Worm (Caenorhabditis elegans) whole organism, mixed stage, embryonic: ENCODE data around the gene rdl-1.
A peak's percentile ranks its signal among the peaks of the same experiment; 100 is the strongest.

Source experiments
- M03D4.4 ChIP-seq: sonication (generic microtip); optimal IDR thresholded peaks from 2 replicates; lab custom pipeline; 2017; ENCODE audit warnings: mild to moderate bottlenecking, missing genetic modification characterization, missing compliant biosample characterization
- bed-3 ChIP-seq: fragments of 200-800 bp; sonication (Bioruptor generic); optimal IDR thresholded peaks from 3 replicates; lab custom pipeline; 2018; ENCODE audit warnings: mild to moderate bottlenecking, missing genetic modification characterization, moderate library complexity, missing compliant biosample characterization
- blmp-1 ChIP-seq: fragments of 150-350 bp; optimal IDR thresholded peaks from 2 replicates; lab custom pipeline; 2014; ENCODE audit warnings: missing biosample characterization, missing genetic modification characterization
- ceh-39 ChIP-seq: fragments of 150-350 bp; optimal IDR thresholded peaks from 2 replicates; lab custom pipeline; 2014; ENCODE audit warnings: missing biosample characterization, missing genetic modification characterization
- ceh-43 ChIP-seq: fragments of 200-800 bp; sonication (Bioruptor generic); optimal IDR thresholded peaks from 2 replicates; lab custom pipeline; 2018; ENCODE audit warnings: mild to moderate bottlenecking, missing genetic modification characterization, moderate library complexity, missing compliant biosample characterization
- ceh-83 ChIP-seq: fragments of 200-800 bp; sonication (Bioruptor generic); optimal IDR thresholded peaks from 2 replicates; lab custom pipeline; 2018; ENCODE audit warnings: mild to moderate bottlenecking, missing genetic modification characterization, missing compliant biosample characterization
- ces-1 ChIP-seq: fragments of 150-350 bp; optimal IDR thresholded peaks from 2 replicates; lab custom pipeline; 2014; ENCODE audit warnings: missing biosample characterization, missing genetic modification reagents, missing genetic modification characterization
- cnd-1 ChIP-seq: fragments of 200-800 bp; sonication (Bioruptor generic); optimal IDR thresholded peaks from 2 replicates; lab custom pipeline; 2018; ENCODE audit warnings: mild to moderate bottlenecking, missing genetic modification characterization, missing compliant biosample characterization
- drap-1 ChIP-seq: fragments of 200-800 bp; sonication (Bioruptor generic); optimal IDR thresholded peaks from 3 replicates; lab custom pipeline; 2018; ENCODE audit warnings: mild to moderate bottlenecking, missing genetic modification characterization, missing compliant biosample characterization
- elt-1 ChIP-seq: sonication (generic microtip); optimal IDR thresholded peaks from 2 replicates; lab custom pipeline; 2017; ENCODE audit warnings: missing genetic modification characterization, mild to moderate bottlenecking, missing compliant biosample characterization, antibody characterized with exemption, moderate library complexity, borderline replicate concordance; ENCODE audit not compliant: insufficient read depth
- elt-3 ChIP-seq: fragments of 150-350 bp; optimal IDR thresholded peaks from 2 replicates; lab custom pipeline; 2014; ENCODE audit warnings: missing biosample characterization, missing genetic modification characterization
- ham-2 ChIP-seq: fragments of 200-800 bp; sonication (Bioruptor generic); optimal IDR thresholded peaks from 2 replicates; lab custom pipeline; 2018; ENCODE audit warnings: mild to moderate bottlenecking, missing genetic modification characterization, missing compliant biosample characterization
- hlh-1 ChIP-seq: fragments of 150-350 bp; optimal IDR thresholded peaks from 2 replicates; lab custom pipeline; 2014; ENCODE audit warnings: missing biosample characterization, missing genetic modification reagents, missing genetic modification characterization
- lin-13 ChIP-seq: fragments of 150-350 bp; optimal IDR thresholded peaks from 2 replicates; lab custom pipeline; 2014; ENCODE audit warnings: missing biosample characterization, missing genetic modification characterization
- lin-32 ChIP-seq: fragments of 200-800 bp; sonication (Bioruptor generic); optimal IDR thresholded peaks from 2 replicates; lab custom pipeline; 2018; ENCODE audit warnings: mild to moderate bottlenecking, missing genetic modification characterization, missing compliant biosample characterization
- lsy-2 ChIP-seq: fragments of 150-350 bp; optimal IDR thresholded peaks from 2 replicates; lab custom pipeline; 2014; ENCODE audit warnings: missing biosample characterization, missing genetic modification characterization
- mab-5 ChIP-seq: fragments of 150-350 bp; optimal IDR thresholded peaks from 2 replicates; lab custom pipeline; 2014; ENCODE audit warnings: missing biosample characterization, missing genetic modification characterization
- mep-1 ChIP-seq: fragments of 150-350 bp; optimal IDR thresholded peaks from 2 replicates; lab custom pipeline; 2017; ENCODE audit warnings: missing biosample characterization, missing genetic modification reagents, missing genetic modification characterization, inconsistent platforms
- mls-2 ChIP-seq: sonication (generic microtip); optimal IDR thresholded peaks from 2 replicates; lab custom pipeline; 2016; ENCODE audit warnings: mild to moderate bottlenecking, missing genetic modification characterization, moderate library complexity, missing compliant biosample characterization
- nhr-2 ChIP-seq: fragments of 150-350 bp; optimal IDR thresholded peaks from 2 replicates; lab custom pipeline; 2014; ENCODE audit warnings: missing biosample characterization, missing genetic modification characterization
- nhr-237 ChIP-seq: fragments of 150-350 bp; optimal IDR thresholded peaks from 2 replicates; lab custom pipeline; 2014; ENCODE audit warnings: missing biosample characterization, missing genetic modification characterization
- nhr-28 ChIP-seq: fragments of 150-350 bp; optimal IDR thresholded peaks from 2 replicates; lab custom pipeline; 2014; ENCODE audit warnings: missing biosample characterization, missing genetic modification characterization
- nhr-76 ChIP-seq: sonication (generic microtip); optimal IDR thresholded peaks from 2 replicates; lab custom pipeline; 2017; ENCODE audit warnings: missing biosample characterization, missing genetic modification characterization
- pha-4 ChIP-seq: fragments of 150-350 bp; optimal IDR thresholded peaks from 2 replicates; lab custom pipeline; 2018; ENCODE audit warnings: missing biosample characterization, missing genetic modification reagents, missing genetic modification characterization
- sem-2 ChIP-seq: fragments of 200-800 bp; sonication (Bioruptor generic); optimal IDR thresholded peaks from 2 replicates; lab custom pipeline; 2018; ENCODE audit warnings: mild to moderate bottlenecking, missing genetic modification characterization, missing compliant biosample characterization
- snpc-4 ChIP-seq: fragments of 150-350 bp; optimal IDR thresholded peaks from 2 replicates; lab custom pipeline; 2014; ENCODE audit warnings: missing biosample characterization, missing genetic modification characterization
- sptf-1 ChIP-seq: sonication (generic microtip); optimal IDR thresholded peaks from 2 replicates; lab custom pipeline; 2017; ENCODE audit warnings: mild to moderate bottlenecking, missing genetic modification characterization, moderate library complexity, missing compliant biosample characterization
- tbx-8 ChIP-seq: fragments of 200-800 bp; sonication (Bioruptor generic); optimal IDR thresholded peaks from 2 replicates; lab custom pipeline; 2018; ENCODE audit warnings: mild to moderate bottlenecking, missing genetic modification characterization, moderate library complexity, missing compliant biosample characterization
- unc-120 ChIP-seq: sonication (generic microtip); optimal IDR thresholded peaks from 2 replicates; lab custom pipeline; 2017; ENCODE audit warnings: missing genetic modification characterization, missing compliant biosample characterization; ENCODE audit not compliant: poor library complexity, severe bottlenecking
- unc-39 ChIP-seq: fragments of 150-350 bp; optimal IDR thresholded peaks from 2 replicates; lab custom pipeline; 2014; ENCODE audit warnings: missing biosample characterization, missing genetic modification characterization
- unc-62 ChIP-seq: fragments of 150-350 bp; optimal IDR thresholded peaks from 2 replicates; lab custom pipeline; 2014; ENCODE audit warnings: missing biosample characterization, missing genetic modification reagents, missing genetic modification characterization
- zip-8 ChIP-seq: fragments of 150-350 bp; optimal IDR thresholded peaks from 2 replicates; lab custom pipeline; 2014; ENCODE audit warnings: missing biosample characterization, missing genetic modification characterization
- ztf-11 ChIP-seq: fragments of 150-350 bp; optimal IDR thresholded peaks from 2 replicates; lab custom pipeline; 2014; ENCODE audit warnings: missing biosample characterization, missing genetic modification characterization

The rdl-1 gene

ce11 chrIV:7734173-7734572 is 35.9 kb downstream of the rdl-1 start:
- TF ChIP-seq ceh-83: no peak
- TF ChIP-seq mls-2 (tag; lab: Kevin White, UChicago): no peak
- TF ChIP-seq nhr-28: no peak
- TF ChIP-seq lsy-2 (tag; lab: Kevin White, UChicago): no peak
- TF ChIP-seq lin-32 (GFP tag; lab: Kevin White, UChicago): no peak
- no peak for TF ChIP-seq hlh-1
- TF ChIP-seq zip-8 (tag; lab: Kevin White, UChicago): no peak
- no peak for TF ChIP-seq ces-1 (GFP tag; lab: Kevin White, UChicago)
- no peak for TF ChIP-seq mab-5 (tag; lab: Kevin White, UChicago)
- TF ChIP-seq mep-1 (tag; lab: Kevin White, UChicago): no peak
- TF ChIP-seq snpc-4 (tag; lab: Kevin White, UChicago): no peak
- TF ChIP-seq M03D4.4: no peak
- no peak for TF ChIP-seq ceh-43
- no peak for TF ChIP-seq lin-13 (tag; lab: Kevin White, UChicago)
- TF ChIP-seq ham-2 (GFP tag; lab: Kevin White, UChicago): no peak
- TF ChIP-seq ztf-11 (tag; lab: Kevin White, UChicago): no peak
- no peak for TF ChIP-seq pha-4
- no peak for TF ChIP-seq unc-62 (GFP tag; lab: Kevin White, UChicago)
- TF ChIP-seq elt-1 (tag; lab: Kevin White, UChicago): no peak
- TF ChIP-seq blmp-1: no peak

DNA sequence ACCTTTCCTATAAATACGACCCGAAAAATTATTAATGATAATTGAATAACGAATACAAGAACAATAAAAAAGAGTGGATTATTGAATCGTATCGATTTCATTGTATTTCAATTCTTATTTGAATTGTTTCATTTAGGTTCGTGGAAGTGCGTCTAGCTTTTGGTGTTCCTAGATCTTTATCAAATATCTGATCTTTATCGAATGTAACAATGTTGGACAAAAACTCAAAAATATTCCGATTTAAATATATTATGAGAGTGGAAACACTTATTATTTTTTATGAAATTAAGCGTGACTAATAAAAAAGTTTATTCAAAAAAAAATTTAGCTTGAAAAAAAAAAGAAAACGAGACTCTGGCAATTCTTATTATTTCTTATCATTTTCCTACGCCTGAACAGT is 38.1 kb downstream of the rdl-1 start, which contains the start of the genes C50F7.9 and C50F7.3:
C50F7.9 (minus strand) TSS at position 101 of the 400 bp plus-strand sequence.
C50F7.3 (plus strand) TSS at position 370 of the 400 bp plus-strand sequence.
- TF ChIP-seq snpc-4 (tag; lab: Kevin White, UChicago): no peak
- no peak for TF ChIP-seq mab-5 (tag; lab: Kevin White, UChicago)
- TF ChIP-seq hlh-1: no peak
- TF ChIP-seq unc-39 (tag; lab: Kevin White, UChicago): no peak
- TF ChIP-seq blmp-1: no peak
- no peak for TF ChIP-seq lin-13 (tag; lab: Kevin White, UChicago)
- TF ChIP-seq unc-120: no peak
- TF ChIP-seq M03D4.4: no peak
- no peak for TF ChIP-seq mep-1 (tag; lab: Kevin White, UChicago)
- no peak for TF ChIP-seq sptf-1 (tag; lab: Kevin White, UChicago)
- no peak for TF ChIP-seq ces-1 (GFP tag; lab: Kevin White, UChicago)
- TF ChIP-seq lin-32 (GFP tag; lab: Kevin White, UChicago): no peak
- TF ChIP-seq tbx-8 (GFP tag; lab: Kevin White, UChicago): no peak
- no peak for TF ChIP-seq bed-3 (GFP tag; lab: Kevin White, UChicago)
- no peak for TF ChIP-seq nhr-237 (tag; lab: Kevin White, UChicago)
- no peak for TF ChIP-seq nhr-2 (tag; lab: Kevin White, UChicago)
- no peak for TF ChIP-seq elt-3 (tag; lab: Kevin White, UChicago)
- no peak for TF ChIP-seq ceh-83
- TF ChIP-seq pha-4: no peak
- no peak for TF ChIP-seq zip-8 (tag; lab: Kevin White, UChicago)

DNA sequence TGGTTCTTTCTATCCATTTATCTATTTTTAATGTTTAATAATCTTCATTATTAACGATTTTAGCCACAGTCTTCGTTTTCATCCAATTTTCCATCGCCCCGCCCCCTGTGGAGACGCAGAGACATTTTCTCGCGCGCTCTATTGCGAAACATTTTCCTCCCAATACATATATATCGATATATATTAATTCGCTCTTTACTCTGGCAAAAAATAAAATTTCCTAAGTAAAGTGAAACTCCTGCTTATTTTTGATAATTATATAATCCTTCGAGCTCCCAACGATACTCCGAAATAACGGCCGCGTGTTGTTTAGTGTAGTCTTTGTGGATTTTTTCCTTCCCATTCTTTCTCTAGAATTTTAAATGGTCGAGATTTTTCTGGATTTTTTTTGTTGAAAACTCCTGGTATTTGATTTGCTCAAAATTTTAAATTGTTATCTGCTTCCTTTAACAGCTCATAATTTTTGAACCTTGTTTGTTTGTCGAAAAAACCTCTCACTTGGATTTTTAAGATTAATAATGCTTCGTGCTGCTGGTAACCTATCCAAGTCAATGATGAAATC is 41.6 kb downstream of the rdl-1 start, which contains the start of gene sucg-1:
sucg-1 (plus strand) TSS at position 512 of the 562 bp plus-strand sequence.
- no peak for TF ChIP-seq unc-120
- TF ChIP-seq lin-13 (tag; lab: Kevin White, UChicago): no peak
- no peak for TF ChIP-seq unc-39 (tag; lab: Kevin White, UChicago)
- no peak for TF ChIP-seq nhr-28
- TF ChIP-seq ces-1 (GFP tag; lab: Kevin White, UChicago): peak; percentile 2
- TF ChIP-seq mls-2 (tag; lab: Kevin White, UChicago): no peak
- no peak for TF ChIP-seq unc-62 (GFP tag; lab: Kevin White, UChicago)
- TF ChIP-seq ztf-11 (tag; lab: Kevin White, UChicago): no peak
- no peak for TF ChIP-seq sem-2
- TF ChIP-seq, all 35 proteins: peak for 1

- TF ChIP-seq sem-2 (no peak), elt-3 (tag; lab: Kevin White, UChicago) (no peak), nhr-237 (tag; lab: Kevin White, UChicago) (no peak), lin-13 (tag; lab: Kevin White, UChicago) (no peak), mab-5 (tag; lab: Kevin White, UChicago) (no peak), ces-1 (GFP tag; lab: Kevin White, UChicago) (no peak), pha-4 (no peak), ceh-39 (tag; lab: Kevin White, UChicago) (no peak), ceh-43 (no peak), mls-2 (tag; lab: Kevin White, UChicago) (no peak), drap-1 (GFP tag; lab: Kevin White, UChicago) (no peak), mep-1 (tag; lab: Kevin White, UChicago) (no peak), cnd-1 (tag; lab: Kevin White, UChicago) (no peak), unc-120 (no peak), ham-2 (GFP tag; lab: Kevin White, UChicago) (no peak), nhr-28 (no peak), nhr-76 (tag; lab: Kevin White, UChicago) (no peak), hlh-1 (no peak)
These were observed 42.8 kb downstream of the rdl-1 start for ce11 chrIV:7727258-7727657.
